Fruit fly (Drosophila melanogaster) whole organism, prepupa: Measurements from ENCODE around the gene BckdhA.
A peak's percentile ranks its signal among the peaks of the same experiment; 100 is the strongest.

Source experiments
- CG10631 ChIP-seq: fragments of 200-800 bp; sonication (Bioruptor generic); optimal IDR thresholded peaks from 2 replicates; lab custom pipeline; 2016; ENCODE audit warnings: missing biosample characterization, missing genetic modification characterization
- CG11294 ChIP-seq: fragments of 200-800 bp; sonication (Bioruptor generic); IDR thresholded peaks from 2 replicates; pipeline ENCODE4 v1.3.6; 2022; ENCODE audit warnings: missing biosample characterization, missing genetic modification characterization
- CG15336 ChIP-seq: fragments of 200-800 bp; sonication (Bioruptor generic); IDR thresholded peaks from 2 replicates; pipeline ENCODE4 v1.3.6; 2022; ENCODE audit warnings: missing biosample characterization, missing genetic modification characterization
- CG1621 ChIP-seq: fragments of 200-800 bp; sonication (Bioruptor generic); optimal IDR thresholded peaks from 3 replicates; lab custom pipeline; 2018; ENCODE audit warnings: missing biosample characterization, mild to moderate bottlenecking, missing genetic modification characterization
- CG16779 ChIP-seq: fragments of 200-800 bp; sonication (Bioruptor generic); optimal IDR thresholded peaks from 3 replicates; lab custom pipeline; 2017; ENCODE audit warnings: missing biosample characterization, mild to moderate bottlenecking, missing genetic modification characterization
- CG3032 ChIP-seq: fragments of 200-800 bp; optimal IDR thresholded peaks from 2 replicates; lab custom pipeline; 2019; ENCODE audit warnings: missing biosample characterization, mild to moderate bottlenecking, missing genetic modification characterization, moderate library complexity
- CG31627 ChIP-seq: fragments of 200-800 bp; sonication (Bioruptor generic); optimal IDR thresholded peaks from 3 replicates; lab custom pipeline; 2016; ENCODE audit warnings: missing biosample characterization, missing genetic modification characterization
- CG32006 ChIP-seq: fragments of 200-800 bp; sonication (Bioruptor generic); optimal IDR thresholded peaks from 3 replicates; lab custom pipeline; 2017; ENCODE audit warnings: missing biosample characterization, mild to moderate bottlenecking, missing genetic modification characterization
- CG4318 ChIP-seq: fragments of 200-800 bp; sonication (Bioruptor generic); optimal IDR thresholded peaks from 3 replicates; lab custom pipeline; 2017; ENCODE audit warnings: missing biosample characterization, mild to moderate bottlenecking, missing genetic modification characterization
- CG6276 ChIP-seq: fragments of 200-800 bp; sonication (Bioruptor generic); optimal IDR thresholded peaks from 2 replicates; lab custom pipeline; 2017; ENCODE audit warnings: missing biosample characterization, mild to moderate bottlenecking, missing genetic modification characterization
- CG6792 ChIP-seq: fragments of 200-800 bp; sonication (Bioruptor generic); optimal IDR thresholded peaks from 3 replicates; lab custom pipeline; 2016; ENCODE audit warnings: missing biosample characterization, missing genetic modification characterization
- CG6808 ChIP-seq: fragments of 200-800 bp; sonication (Bioruptor generic); optimal IDR thresholded peaks from 3 replicates; lab custom pipeline; 2017; ENCODE audit warnings: missing biosample characterization, missing genetic modification characterization, mild to moderate bottlenecking, moderate library complexity, missing genetic modification reagents
- CG7368 ChIP-seq: fragments of 200-800 bp; sonication (Bioruptor generic); optimal IDR thresholded peaks from 3 replicates; lab custom pipeline; 2016; ENCODE audit warnings: missing biosample characterization, missing genetic modification characterization
- CG8119 ChIP-seq: fragments of 200-800 bp; sonication (Bioruptor generic); IDR thresholded peaks from 3 replicates; pipeline ENCODE4 v1.3.6; 2022; ENCODE audit warnings: missing biosample characterization, missing genetic modification characterization
- CG8319 ChIP-seq: fragments of 200-800 bp; sonication (Bioruptor generic); optimal IDR thresholded peaks from 3 replicates; lab custom pipeline; 2016; ENCODE audit warnings: missing biosample characterization, missing genetic modification characterization
- CG8632 ChIP-seq: fragments of 200-800 bp; sonication (Bioruptor generic); optimal IDR thresholded peaks from 3 replicates; lab custom pipeline; 2016; ENCODE audit warnings: missing biosample characterization, missing genetic modification characterization
- CG9139 ChIP-seq: fragments of 200-800 bp; sonication (Bioruptor generic); optimal IDR thresholded peaks from 3 replicates; lab custom pipeline; 2017; ENCODE audit warnings: missing biosample characterization, mild to moderate bottlenecking, missing genetic modification characterization
- Eip75B ChIP-seq: fragments of 200-800 bp; sonication (Bioruptor generic); optimal IDR thresholded peaks from 3 replicates; lab custom pipeline; 2016; ENCODE audit warnings: missing biosample characterization, missing genetic modification characterization
- Eip78C ChIP-seq: fragments of 200-800 bp; sonication (Bioruptor generic); peaks from one replicate; lab custom pipeline; 2016; ENCODE audit warnings: missing biosample characterization, missing genetic modification characterization
- Ets21C ChIP-seq: fragments of 200-800 bp; sonication (Bioruptor generic); optimal IDR thresholded peaks from 3 replicates; lab custom pipeline; 2016; ENCODE audit warnings: missing biosample characterization, missing genetic modification characterization
- Hr39 ChIP-seq: fragments of 200-800 bp; sonication (Bioruptor generic); optimal IDR thresholded peaks from 2 replicates; lab custom pipeline; 2016; ENCODE audit warnings: missing biosample characterization, missing genetic modification characterization
- Hr4 ChIP-seq: fragments of 200-800 bp; sonication (Bioruptor generic); optimal IDR thresholded peaks from 3 replicates; lab custom pipeline; 2016; ENCODE audit warnings: missing biosample characterization, missing genetic modification characterization
- Lpt ChIP-seq: fragments of 200-800 bp; sonication (Bioruptor generic); optimal IDR thresholded peaks from 3 replicates; lab custom pipeline; 2016; ENCODE audit warnings: missing biosample characterization, missing genetic modification characterization
- Met ChIP-seq: fragments of 200-800 bp; sonication (Bioruptor generic); optimal IDR thresholded peaks from 3 replicates; lab custom pipeline; 2016; ENCODE audit warnings: missing biosample characterization, missing genetic modification characterization
- Sox102F ChIP-seq: fragments of 200-800 bp; sonication (Bioruptor generic); optimal IDR thresholded peaks from 2 replicates; lab custom pipeline; 2016; ENCODE audit warnings: missing biosample characterization, mild to moderate bottlenecking, missing genetic modification characterization
- Sox15 ChIP-seq: fragments of 200-800 bp; sonication (Bioruptor generic); optimal IDR thresholded peaks from 3 replicates; lab custom pipeline; 2016; ENCODE audit warnings: missing biosample characterization, missing genetic modification characterization
- cyc ChIP-seq: fragments of 200-800 bp; sonication (Bioruptor generic); optimal IDR thresholded peaks from 3 replicates; lab custom pipeline; 2016; ENCODE audit warnings: missing biosample characterization, missing genetic modification characterization
- dsx ChIP-seq: fragments of 200-800 bp; optimal IDR thresholded peaks from 3 replicates; lab custom pipeline; 2019; ENCODE audit warnings: missing biosample characterization, mild to moderate bottlenecking, missing genetic modification characterization, moderate library complexity; ENCODE audit not compliant: poor library complexity, severe bottlenecking
- eg ChIP-seq: fragments of 200-800 bp; sonication (Bioruptor generic); IDR thresholded peaks from 3 replicates; pipeline ENCODE4 v1.3.6; 2022; ENCODE audit warnings: missing biosample characterization, missing genetic modification characterization
- fd59A ChIP-seq: fragments of 200-800 bp; sonication (Bioruptor generic); optimal IDR thresholded peaks from 2 replicates; lab custom pipeline; 2017; ENCODE audit warnings: missing biosample characterization, mild to moderate bottlenecking, missing genetic modification characterization, missing genetic modification reagents
- lz ChIP-seq: fragments of 200-800 bp; sonication (Bioruptor generic); optimal IDR thresholded peaks from 3 replicates; lab custom pipeline; 2016; ENCODE audit warnings: missing biosample characterization, missing genetic modification characterization
- net ChIP-seq: fragments of 200-800 bp; sonication (Bioruptor generic); optimal IDR thresholded peaks from 3 replicates; lab custom pipeline; 2016; ENCODE audit warnings: missing biosample characterization, missing genetic modification characterization
- pdm3 ChIP-seq: fragments of 200-800 bp; sonication (Bioruptor generic); optimal IDR thresholded peaks from 3 replicates; lab custom pipeline; 2016; ENCODE audit warnings: missing biosample characterization, missing genetic modification characterization
- salr ChIP-seq, 2 experiments: fragments of 200-800 bp; sonication (Bioruptor generic); optimal IDR thresholded peaks; 3 replicates each; lab custom pipeline; 2016 to 2018; ENCODE audit warnings: missing biosample characterization in 2 of 2, missing genetic modification characterization in 2 of 2, mild to moderate bottlenecking in 1 of 2
- ss ChIP-seq, 2 experiments: fragments of 200-800 bp; sonication (Bioruptor generic); optimal IDR thresholded peaks; 2 replicates in 1 of 2; 3 replicates in 1 of 2; lab custom pipeline; 2017 to 2018; ENCODE audit warnings: mild to moderate bottlenecking in 2 of 2, missing biosample characterization in 2 of 2, missing genetic modification characterization in 2 of 2, moderate library complexity in 1 of 2
- svp ChIP-seq: fragments of 200-800 bp; sonication (Bioruptor generic); peaks from one replicate; lab custom pipeline; 2016; ENCODE audit warnings: missing biosample characterization, missing genetic modification characterization
- vri ChIP-seq: fragments of 200-800 bp; sonication (Bioruptor generic); optimal IDR thresholded peaks from 3 replicates; lab custom pipeline; 2016; ENCODE audit warnings: missing biosample characterization, mild to moderate bottlenecking, missing genetic modification characterization

BckdhA gene

DNA sequence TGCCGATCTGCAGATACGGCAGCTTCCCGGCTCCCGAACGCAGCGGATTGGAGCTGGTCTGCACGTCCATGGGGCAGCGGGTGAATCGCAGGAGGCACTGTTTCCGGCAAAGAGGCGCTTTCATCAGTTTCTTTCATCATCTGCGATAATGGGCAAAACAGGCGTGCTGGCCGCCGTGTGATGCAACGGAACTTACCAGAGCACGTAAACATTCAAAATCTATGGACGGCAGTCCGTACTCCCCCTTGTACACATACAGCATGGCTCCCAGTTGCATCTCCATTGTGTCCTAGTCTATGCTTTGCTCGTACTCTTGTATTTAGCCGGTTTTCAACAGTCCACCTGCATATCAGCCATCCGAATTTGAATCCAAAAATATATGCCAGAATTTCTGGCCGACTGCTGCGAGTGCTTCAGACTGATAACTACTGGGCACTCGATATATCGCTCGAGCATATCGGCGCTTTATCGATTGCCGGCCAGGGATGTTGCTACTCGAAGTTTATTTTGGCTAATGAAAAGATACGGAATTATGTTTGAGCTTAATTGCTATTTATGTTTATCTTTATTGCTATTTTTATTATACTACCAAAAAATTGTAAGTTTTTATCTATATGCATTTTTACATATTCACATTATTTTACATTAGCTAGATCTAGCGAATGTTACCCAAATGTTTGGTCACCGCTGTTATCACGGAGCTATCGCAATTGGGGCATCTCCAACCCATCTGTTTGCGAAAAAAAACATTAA is 7.8 kb downstream of the BckdhA start, which contains the start of the genes CG9393 and Vps45 (continued):
- TF ChIP-seq CG4318 (GFP tag; lab: Kevin White, UChicago), result no peak
- 0 out of 2 replicates have a peak, but pooled peaks have one; percentile 24 for TF ChIP-seq CG15336 (GFP tag; lab: Robert Waterston, UW)
- TF ChIP-seq CG6808 (GFP tag; lab: Kevin White, UChicago), result no peak
- peak; percentile 14 for TF ChIP-seq Sox15 (GFP tag; lab: Kevin White, UChicago)
- no peak for TF ChIP-seq ss (GFP tag; optimal IDR thresholded peaks at IDR 0.05; lab: Kevin White, UChicago)
- peak; percentile 67 for TF ChIP-seq CG31627 (GFP tag; lab: Kevin White, UChicago)
- TF ChIP-seq cyc, result peak; percentile 68
- no peak for TF ChIP-seq Eip78C (GFP tag; lab: Kevin White, UChicago)
- TF ChIP-seq eg (GFP tag; lab: Robert Waterston, UW), result no peak; the same call in 2 of the 3 replicates
- no peak for TF ChIP-seq CG6792 (GFP tag; lab: Kevin White, UChicago)
- TF ChIP-seq fd59A (GFP tag; lab: Kevin White, UChicago), result no peak
- TF ChIP-seq dsx, result no peak
- TF ChIP-seq Lpt (GFP tag; lab: Kevin White, UChicago), result no peak
- TF ChIP-seq CG16779, result no peak
- TF ChIP-seq CG9139 (GFP tag; lab: Kevin White, UChicago), result no peak
- no peak for TF ChIP-seq CG1621 (tag; lab: Kevin White, UChicago)
- no peak for TF ChIP-seq pdm3 (GFP tag; lab: Kevin White, UChicago)
- no peak for TF ChIP-seq CG10631 (GFP tag; lab: Kevin White, UChicago)
- TF ChIP-seq svp (GFP tag; lab: Kevin White, UChicago), result no peak
- no peak for TF ChIP-seq CG8119 (GFP tag; lab: Robert Waterston, UW)
- no peak for TF ChIP-seq Hr4
- no peak for TF ChIP-seq Sox102F (GFP tag; lab: Kevin White, UChicago)
- TF ChIP-seq CG7368 (GFP tag; lab: Kevin White, UChicago), result no peak
- TF ChIP-seq lz (GFP tag; lab: Kevin White, UChicago), result peak; percentile 68
- TF ChIP-seq CG8632 (GFP tag; lab: Kevin White, UChicago), result no peak
- no peak for TF ChIP-seq Met (GFP tag; lab: Kevin White, UChicago)
- peak; percentile 61 for TF ChIP-seq vri (GFP tag; lab: Kevin White, UChicago)
- no peak for TF ChIP-seq CG6276 (GFP tag; lab: Kevin White, UChicago)
- peak; percentile 62 for TF ChIP-seq CG3032 (tag; lab: Kevin White, UChicago)
- TF ChIP-seq CG32006 (GFP tag; lab: Kevin White, UChicago), result no peak
- TF ChIP-seq Hr39 (GFP tag; lab: Kevin White, UChicago), result no peak
- TF ChIP-seq Eip75B, result no peak
- no peak for TF ChIP-seq Ets21C (GFP tag; lab: Kevin White, UChicago)
- no peak for TF ChIP-seq salr (GFP tag; optimal IDR thresholded peaks at IDR 0.05; lab: Kevin White, UChicago)
- TF ChIP-seq net, result no peak

DNA sequence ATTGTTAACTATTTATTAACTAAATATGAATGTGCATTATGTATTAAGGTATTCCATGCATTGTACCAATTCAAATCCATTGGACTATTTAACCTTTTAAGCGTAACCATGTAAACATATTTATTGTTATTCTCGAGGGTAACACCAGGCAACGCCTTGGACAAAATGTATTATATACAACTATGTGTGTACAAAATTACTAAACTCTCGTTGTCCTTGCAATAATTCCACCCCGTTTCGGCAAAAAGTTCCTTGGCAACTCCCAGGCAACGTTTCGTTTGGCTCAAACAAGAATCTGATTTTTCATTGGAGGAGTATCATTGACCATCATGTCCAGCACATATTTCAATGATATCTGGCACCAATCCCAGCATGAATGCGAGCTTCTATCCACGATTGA is 10.3 kb downstream of the BckdhA start, which contains the start of gene CG16789:
CG16789 (plus strand) TSS at position 301 of the 400 bp plus-strand sequence.
- TF ChIP-seq CG11294 (GFP tag; lab: Robert Waterston, UW) (no peak), dsx (no peak), Sox15 (GFP tag; lab: Kevin White, UChicago) (no peak), CG8319 (no peak), CG7368 (GFP tag; lab: Kevin White, UChicago) (no peak), svp (GFP tag; lab: Kevin White, UChicago) (no peak), Hr39 (GFP tag; lab: Kevin White, UChicago) (no peak), CG4318 (GFP tag; lab: Kevin White, UChicago) (no peak), Lpt (GFP tag; lab: Kevin White, UChicago) (no peak)
- TF ChIP-seq, all 60 proteins: peak for 0

DNA sequence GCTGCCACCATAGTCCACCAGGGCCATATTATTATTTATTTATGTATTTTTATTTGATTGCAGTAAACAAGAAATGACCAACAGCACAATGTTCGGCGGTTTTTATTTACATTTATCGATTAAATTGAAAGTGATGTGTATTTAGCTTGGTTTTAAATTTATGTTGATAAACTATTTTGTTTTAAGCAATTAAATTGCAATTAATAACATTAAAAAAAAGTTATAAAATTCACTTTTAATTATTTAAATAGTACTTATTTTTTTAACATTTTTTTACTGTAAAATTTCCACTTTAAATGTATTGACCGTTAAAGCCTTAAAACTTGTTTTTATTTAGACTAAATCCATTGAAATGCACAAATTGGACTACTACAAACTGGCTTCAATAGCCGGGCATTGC is 14.5 kb downstream of the BckdhA start, which contains the start of gene CG16790:
CG16790 (minus strand) TSS at position 101 of the 400 bp plus-strand sequence.
- no peak for TF ChIP-seq CG1621 (tag; lab: Kevin White, UChicago)
- TF ChIP-seq, all 60 proteins: peak for 0
